Fruit fly (Drosophila melanogaster) whole organism, embryonic: ENCODE data around the gene Dhpr.

Source experiments
- Adf1 ChIP-seq: fragments of 200-800 bp; sonication (Bioruptor generic); IDR thresholded peaks from 2 replicates; pipeline ENCODE4 v1.3.6; 2022; ENCODE audit warnings: missing biosample characterization, missing genetic modification characterization
- CG10654 ChIP-seq: fragments of 200-800 bp; sonication (Bioruptor generic); optimal IDR thresholded peaks from 2 replicates; lab custom pipeline; 2016; ENCODE audit warnings: missing biosample characterization, missing genetic modification characterization
- CG11085 ChIP-seq: fragments of 200-800 bp; sonication (Bioruptor generic); IDR thresholded peaks from 2 replicates; pipeline ENCODE4 v1.3.6; 2022; ENCODE audit warnings: missing biosample characterization, missing genetic modification characterization
- CG11247 ChIP-seq: fragments of 200-800 bp; sonication (Bioruptor generic); IDR thresholded peaks from 2 replicates; pipeline ENCODE4 v1.3.6; 2022; ENCODE audit warnings: missing biosample characterization, missing genetic modification characterization
- CG11695 ChIP-seq: fragments of 200-800 bp; sonication (Bioruptor generic); IDR thresholded peaks from 3 replicates; pipeline ENCODE4 v1.3.6; 2022; ENCODE audit warnings: missing biosample characterization, missing genetic modification characterization
- CG13287 ChIP-seq: fragments of 200-800 bp; sonication (Bioruptor generic); IDR thresholded peaks from 2 replicates; pipeline ENCODE4 v1.3.6; 2022; ENCODE audit warnings: missing biosample characterization, missing genetic modification characterization; ENCODE audit not compliant: partially characterized antibody
- CG15073 ChIP-seq: fragments of 200-800 bp; sonication (Bioruptor generic); optimal IDR thresholded peaks from 2 replicates; lab custom pipeline; 2016; ENCODE audit warnings: missing biosample characterization, missing genetic modification characterization
- CG1602 ChIP-seq: fragments of 200-800 bp; sonication (Bioruptor generic); optimal IDR thresholded peaks from 3 replicates; lab custom pipeline; 2016; ENCODE audit warnings: missing biosample characterization, missing genetic modification characterization
- CG17359 ChIP-seq: fragments of 200-800 bp; sonication (Bioruptor generic); optimal IDR thresholded peaks from 3 replicates; lab custom pipeline; 2018; ENCODE audit warnings: missing biosample characterization, mild to moderate bottlenecking, missing genetic modification characterization, moderate library complexity
- CG18619 ChIP-seq: fragments of 200-800 bp; sonication (Bioruptor generic); optimal IDR thresholded peaks from 3 replicates; lab custom pipeline; 2017; ENCODE audit warnings: missing biosample characterization, mild to moderate bottlenecking, missing genetic modification characterization
- CG2120 ChIP-seq: fragments of 200-800 bp; sonication (Bioruptor generic); optimal IDR thresholded peaks from 3 replicates; lab custom pipeline; 2016; ENCODE audit warnings: missing biosample characterization, missing genetic modification characterization
- CG3065 ChIP-seq: fragments of 200-800 bp; sonication (Bioruptor generic); optimal IDR thresholded peaks from 2 replicates; lab custom pipeline; 2016; ENCODE audit warnings: missing biosample characterization, missing genetic modification characterization
- CG43689 ChIP-seq: fragments of 200-800 bp; sonication (Bioruptor generic); IDR thresholded peaks from 2 replicates; pipeline ENCODE4 v1.3.6; 2022; ENCODE audit warnings: missing biosample characterization, missing genetic modification characterization
- CG4730 ChIP-seq: fragments of 200-800 bp; sonication (Bioruptor generic); IDR thresholded peaks from 2 replicates; pipeline ENCODE4 v1.3.6; 2022; ENCODE audit warnings: missing biosample characterization, missing genetic modification characterization
- CG5180 ChIP-seq: fragments of 200-800 bp; sonication (Bioruptor generic); optimal IDR thresholded peaks from 3 replicates; lab custom pipeline; 2017; ENCODE audit warnings: missing biosample characterization, missing genetic modification characterization, mild to moderate bottlenecking, moderate library complexity, missing genetic modification reagents
- CG6813 ChIP-seq: fragments of 200-800 bp; sonication (Bioruptor generic); optimal IDR thresholded peaks from 2 replicates; lab custom pipeline; 2017; ENCODE audit warnings: missing biosample characterization, missing genetic modification characterization, mild to moderate bottlenecking, moderate library complexity, missing genetic modification reagents
- CG8089 ChIP-seq: fragments of 200-800 bp; sonication (Bioruptor generic); optimal IDR thresholded peaks from 3 replicates; lab custom pipeline; 2016; ENCODE audit warnings: missing biosample characterization, missing genetic modification characterization
- CG8388 ChIP-seq: fragments of 200-800 bp; sonication (Bioruptor generic); optimal IDR thresholded peaks from 2 replicates; lab custom pipeline; 2019; ENCODE audit warnings: missing biosample characterization, mild to moderate bottlenecking, missing genetic modification characterization, moderate library complexity
- D ChIP-seq, 2 experiments: fragments of 200-800 bp in 1 of 2; fragments of >200 bp in 1 of 2; sonication (Bioruptor generic) in 1 of 2; optimal IDR thresholded peaks; 2 replicates in 1 of 2; 3 replicates in 1 of 2; lab custom pipeline; 2017; ENCODE audit warnings: mild to moderate bottlenecking in 1 of 2, missing biosample characterization in 1 of 2, missing genetic modification characterization in 1 of 2, missing genetic modification reagents in 1 of 2
- D19A ChIP-seq: fragments of 200-800 bp; optimal IDR thresholded peaks from 3 replicates; lab custom pipeline; 2019; ENCODE audit warnings: missing biosample characterization, mild to moderate bottlenecking, missing genetic modification characterization, moderate library complexity
- Dfd ChIP-seq, 2 experiments: fragments of >200 bp; optimal IDR thresholded peaks; 2 replicates each; lab custom pipeline; 2017; ENCODE audit warnings: missing biosample characterization in 2 of 2, missing genetic modification characterization in 2 of 2
- Ets97D ChIP-seq: fragments of 200-800 bp; sonication (Bioruptor generic); optimal IDR thresholded peaks from 3 replicates; lab custom pipeline; 2016; ENCODE audit warnings: missing biosample characterization, missing genetic modification characterization
- Gsc ChIP-seq: fragments of 200-800 bp; sonication (Bioruptor generic); IDR thresholded peaks from 2 replicates; pipeline ENCODE4 v1.3.6; 2022; ENCODE audit warnings: missing biosample characterization, missing genetic modification characterization
- HLHmδ ChIP-seq: fragments of 200-800 bp; sonication (Bioruptor generic); optimal IDR thresholded peaks from 2 replicates; lab custom pipeline; 2018; ENCODE audit warnings: missing biosample characterization, mild to moderate bottlenecking, missing genetic modification characterization, moderate library complexity
- Hmr ChIP-seq: fragments of 200-800 bp; sonication (Bioruptor generic); optimal IDR thresholded peaks from 3 replicates; lab custom pipeline; 2017; ENCODE audit warnings: mild to moderate bottlenecking, missing biosample characterization, missing genetic modification reagents, missing genetic modification characterization
- Hr78 ChIP-seq, 2 experiments: fragments of 200-800 bp in 1 of 2; fragments of >200 bp in 1 of 2; sonication (Bioruptor generic) in 1 of 2; optimal IDR thresholded peaks; 2 replicates each; lab custom pipeline; 2017 to 2019; ENCODE audit warnings: missing biosample characterization in 2 of 2, missing genetic modification characterization in 2 of 2, mild to moderate bottlenecking in 1 of 2, moderate library complexity in 1 of 2
- NK7.1 ChIP-seq: fragments of 200-800 bp; sonication (Bioruptor generic); optimal IDR thresholded peaks from 3 replicates; lab custom pipeline; 2016; ENCODE audit warnings: missing biosample characterization, missing genetic modification characterization
- Six4 ChIP-seq: fragments of 200-800 bp; sonication (Bioruptor generic); optimal IDR thresholded peaks from 2 replicates; lab custom pipeline; 2016; ENCODE audit warnings: missing biosample characterization, missing genetic modification characterization
- Taf1 ChIP-seq: fragments of 200-800 bp; sonication (Bioruptor generic); IDR thresholded peaks from 2 replicates; pipeline ENCODE4 v1.3.6; 2022; ENCODE audit warnings: missing biosample characterization, missing genetic modification characterization
- abd-A ChIP-seq: fragments of 200-800 bp; sonication (Bioruptor generic); optimal IDR thresholded peaks from 3 replicates; lab custom pipeline; 2019; ENCODE audit warnings: missing biosample characterization, mild to moderate bottlenecking, missing genetic modification characterization, moderate library complexity
- cato ChIP-seq: fragments of 200-800 bp; sonication (Bioruptor generic); optimal IDR thresholded peaks from 2 replicates; lab custom pipeline; 2016; ENCODE audit warnings: missing biosample characterization, missing genetic modification characterization, borderline replicate concordance
- chinmo ChIP-seq: fragments of 200-800 bp; sonication (Bioruptor generic); IDR thresholded peaks from 4 replicates; pipeline ENCODE4 v1.3.6; 2022; ENCODE audit warnings: missing biosample characterization, missing genetic modification characterization; ENCODE audit not compliant: partially characterized antibody
- chm ChIP-seq: fragments of 200-800 bp; sonication (Bioruptor generic); IDR thresholded peaks from 2 replicates; pipeline ENCODE4 v1.3.6; 2022; ENCODE audit warnings: missing biosample characterization, missing genetic modification characterization
- fd3F ChIP-seq: fragments of 200-800 bp; sonication (Bioruptor generic); optimal IDR thresholded peaks from 2 replicates; lab custom pipeline; 2018; ENCODE audit warnings: missing biosample characterization, mild to moderate bottlenecking, missing genetic modification characterization, moderate library complexity
- fd64A ChIP-seq: fragments of 200-800 bp; sonication (Bioruptor generic); optimal IDR thresholded peaks from 3 replicates; lab custom pipeline; 2018; ENCODE audit warnings: missing biosample characterization, mild to moderate bottlenecking, missing genetic modification characterization
- grau ChIP-seq: fragments of 200-800 bp; optimal IDR thresholded peaks from 3 replicates; lab custom pipeline; 2019; ENCODE audit warnings: missing biosample characterization, mild to moderate bottlenecking, missing genetic modification characterization, moderate library complexity
- hbn ChIP-seq: fragments of 200-800 bp; sonication (Bioruptor generic); IDR thresholded peaks from 2 replicates; pipeline ENCODE4 v1.3.6; 2022; ENCODE audit warnings: missing biosample characterization, missing genetic modification characterization; ENCODE audit not compliant: partially characterized antibody
- her ChIP-seq: fragments of 200-800 bp; sonication (Bioruptor generic); optimal IDR thresholded peaks from 2 replicates; lab custom pipeline; 2016; ENCODE audit warnings: missing biosample characterization, missing genetic modification characterization
- pan ChIP-seq, 4 experiments: fragments of >200 bp in 3 of 4; fragments of 200-800 bp in 1 of 4; sonication (Bioruptor generic) in 1 of 4; optimal IDR thresholded peaks in 3 of 4; IDR thresholded peaks in 1 of 4; 2 replicates each; pipeline versions ENCODE4 v1.3.6 to Lab custom; 2017 to 2022; ENCODE audit warnings: missing biosample characterization in 2 of 4, missing genetic modification characterization in 2 of 4, mixed read lengths in 1 of 4
- pfk ChIP-seq: fragments of 200-800 bp; sonication (Bioruptor generic); optimal IDR thresholded peaks from 2 replicates; lab custom pipeline; 2018; ENCODE audit warnings: missing biosample characterization, mild to moderate bottlenecking, missing genetic modification characterization, moderate library complexity
- pros ChIP-seq: fragments of 200-800 bp; sonication (Bioruptor generic); optimal IDR thresholded peaks from 3 replicates; lab custom pipeline; 2019; ENCODE audit warnings: missing biosample characterization, mild to moderate bottlenecking, missing genetic modification characterization, moderate library complexity
- row ChIP-seq: fragments of 200-800 bp; sonication (Bioruptor generic); IDR thresholded peaks from 3 replicates; pipeline ENCODE4 v1.3.6; 2022; ENCODE audit warnings: missing biosample characterization, missing genetic modification characterization
- unc-4 ChIP-seq: fragments of 200-800 bp; sonication (Bioruptor generic); IDR thresholded peaks from 2 replicates; pipeline ENCODE4 v1.3.6; 2022; ENCODE audit warnings: missing biosample characterization, missing genetic modification characterization; ENCODE audit not compliant: partially characterized antibody
- usp ChIP-seq: fragments of >200 bp; optimal IDR thresholded peaks from 2 replicates; lab custom pipeline; 2017; ENCODE audit warnings: missing biosample characterization, missing genetic modification characterization
- vnd ChIP-seq: fragments of 200-800 bp; sonication (Bioruptor generic); IDR thresholded peaks from 3 replicates; pipeline ENCODE4 v1.3.6; 2022; ENCODE audit warnings: missing biosample characterization, missing genetic modification characterization; ENCODE audit not compliant: partially characterized antibody
- yki ChIP-seq: fragments of >200 bp; optimal IDR thresholded peaks from 3 replicates; lab custom pipeline; 2018
- z ChIP-seq: fragments of 200-800 bp; sonication (Bioruptor generic); IDR thresholded peaks from 3 replicates; pipeline ENCODE4 v1.3.6; 2022; ENCODE audit warnings: missing biosample characterization, missing genetic modification characterization
- zf30C ChIP-seq: fragments of 200-800 bp; sonication (Bioruptor generic); optimal IDR thresholded peaks from 3 replicates; lab custom pipeline; 2018; ENCODE audit warnings: missing biosample characterization, mild to moderate bottlenecking, missing genetic modification characterization

Dhpr gene

DNA sequence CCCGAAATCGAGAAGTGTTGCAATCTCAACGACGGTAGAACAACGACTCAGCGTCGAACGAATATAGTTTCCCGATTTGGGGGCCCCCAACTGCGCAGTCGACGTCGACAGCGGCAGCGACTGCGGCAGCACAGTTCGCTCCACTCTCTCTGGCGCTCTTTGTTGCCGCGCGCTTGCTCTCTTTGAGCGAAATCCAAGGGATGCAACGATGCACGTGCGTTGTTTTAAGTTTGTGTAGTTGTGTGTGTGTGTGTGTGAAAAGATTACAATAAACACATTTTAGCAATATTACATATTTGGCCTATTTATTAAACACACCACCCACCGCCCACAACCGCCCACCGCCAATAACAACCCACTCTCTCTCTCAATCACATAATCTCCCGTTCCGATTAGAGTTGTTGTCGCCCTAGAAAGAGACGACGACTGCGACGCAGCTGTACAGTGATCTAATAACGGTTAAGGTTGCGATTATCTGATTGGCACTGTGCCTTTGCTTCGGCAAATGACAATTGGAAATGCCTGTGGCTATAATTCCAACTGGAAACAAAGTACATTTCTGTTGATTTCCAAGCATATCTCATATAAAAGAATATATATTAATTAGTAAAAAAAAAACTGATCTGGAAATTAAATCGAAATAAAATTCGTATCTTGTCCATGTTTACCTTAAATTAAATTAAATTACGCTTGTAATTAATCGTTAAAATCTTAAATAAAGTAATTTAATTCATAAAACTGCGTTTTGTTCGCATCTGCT, 8.9 kb upstream of the Dhpr start (continued):
- TF ChIP-seq pan (optimal IDR thresholded peaks at IDR 0.05; lab: Kevin White, UChicago) (no peak), pan (GFP tag; optimal IDR thresholded peaks at IDR 0.05 in 1 of 2, IDR thresholded peaks at IDR 0.05 in 1 of 2) (no peak), yki (lab: Kevin White, UChicago) (peak; percentile 87), vnd (GFP tag; lab: Robert Waterston, UW) (no peak), CG11085 (GFP tag; lab: Robert Waterston, UW) (no peak), Taf1 (GFP tag; lab: Robert Waterston, UW) (no peak), CG8388 (no peak), CG11247 (no peak), NK7.1 (GFP tag; lab: Kevin White, UChicago) (no peak), zf30C (GFP tag; lab: Kevin White, UChicago) (no peak), CG10654 (GFP tag; lab: Kevin White, UChicago) (no peak), Ets97D (GFP tag; lab: Kevin White, UChicago) (no peak), fd3F (GFP tag; lab: Kevin White, UChicago) (no peak), CG2120 (GFP tag; lab: Kevin White, UChicago) (peak; percentile 31), Adf1 (GFP tag; lab: Robert Waterston, UW) (peak; percentile 98), CG15073 (GFP tag; lab: Kevin White, UChicago) (no peak), row (GFP tag; lab: Robert Waterston, UW) (0 out of 3 replicates have a peak, but pooled peaks have one; percentile 20), Dfd (GFP tag; optimal IDR thresholded peaks at IDR 0.05; lab: Kevin White, UChicago) (no peak), pfk (GFP tag; lab: Kevin White, UChicago) (no peak), hbn (GFP tag; lab: Robert Waterston, UW) (peak; percentile 31; the same call in 1 of the 2 replicates), CG6813 (GFP tag; lab: Kevin White, UChicago) (no peak), unc-4 (no peak; the same call in 1 of the 2 replicates), CG13287 (GFP tag; lab: Robert Waterston, UW) (peak; percentile 35; the same call in 1 of the 2 replicates), usp (GFP tag; lab: Kevin White, UChicago) (no peak), D (optimal IDR thresholded peaks at IDR 0.05; lab: Kevin White, UChicago) (no peak), D (GFP tag; optimal IDR thresholded peaks at IDR 0.05; lab: Kevin White, UChicago) (no peak), CG11695 (GFP tag; lab: Robert Waterston, UW) (no peak; the same call in 2 of the 3 replicates), CG18619 (no peak), HLHmδ (GFP tag; lab: Kevin White, UChicago) (peak; percentile 28), CG4730 (no peak), abd-A (tag; lab: Kevin White, UChicago) (peak; percentile 33), CG8089 (GFP tag; lab: Kevin White, UChicago) (no peak), chm (no peak; the same call in 1 of the 2 replicates), Six4 (GFP tag; lab: Kevin White, UChicago) (no peak), Hr78 (GFP tag; optimal IDR thresholded peaks at IDR 0.05; lab: Kevin White, UChicago) (no peak), CG3065 (GFP tag; lab: Kevin White, UChicago) (no peak), Gsc (GFP tag; lab: Robert Waterston, UW) (no peak), CG17359 (tag; lab: Kevin White, UChicago) (no peak), cato (GFP tag; lab: Kevin White, UChicago) (no peak), Hmr (GFP tag; lab: Kevin White, UChicago) (peak; percentile 30), grau (tag; lab: Kevin White, UChicago) (peak; percentile 43), D19A (tag; lab: Kevin White, UChicago) (no peak), CG43689 (GFP tag; lab: Robert Waterston, UW) (no peak), pros (GFP tag; lab: Kevin White, UChicago) (peak; percentile 17), CG5180 (GFP tag; lab: Kevin White, UChicago) (no peak), her (GFP tag; lab: Kevin White, UChicago) (no peak), CG1602 (GFP tag; lab: Kevin White, UChicago) (no peak), fd64A (GFP tag; lab: Kevin White, UChicago) (peak; percentile 12), z (GFP tag; lab: Robert Waterston, UW) (peak; percentile 84), chinmo (GFP tag; lab: Robert Waterston, UW) (peak; percentile 92; the same call in 2 of the 4 replicates)
